Fruit fly (Drosophila melanogaster) whole organism, embryonic: ENCODE measurements around the gene cav.

ENCODE experiments used
- BtbVII ChIP-seq: fragments of 200-800 bp; sonication (Bioruptor generic); optimal IDR thresholded peaks from 3 replicates; lab custom pipeline; 2017; ENCODE audit warnings: missing biosample characterization, mild to moderate bottlenecking, missing genetic modification characterization
- CG1024 ChIP-seq: fragments of 200-800 bp; sonication (Bioruptor generic); IDR thresholded peaks from 2 replicates; pipeline ENCODE4 v1.3.6; 2022; ENCODE audit warnings: missing biosample characterization, missing genetic modification characterization
- CG10267 ChIP-seq: fragments of 200-800 bp; sonication (Bioruptor generic); optimal IDR thresholded peaks from 2 replicates; lab custom pipeline; 2018; ENCODE audit warnings: missing biosample characterization, mild to moderate bottlenecking, missing genetic modification characterization, moderate library complexity
- CG10462 ChIP-seq: fragments of 200-800 bp; sonication (Bioruptor generic); optimal IDR thresholded peaks from 2 replicates; lab custom pipeline; 2016; ENCODE audit warnings: missing biosample characterization, missing genetic modification characterization
- CG12744 ChIP-seq: fragments of 200-800 bp; sonication (Bioruptor generic); optimal IDR thresholded peaks from 2 replicates; lab custom pipeline; 2016; ENCODE audit warnings: missing biosample characterization, missing genetic modification characterization
- CG14014 ChIP-seq: fragments of 200-800 bp; sonication (Bioruptor generic); IDR thresholded peaks from 2 replicates; pipeline ENCODE4 v1.3.6; 2022; ENCODE audit warnings: missing biosample characterization, missing genetic modification characterization
- CG1647 ChIP-seq: fragments of 200-800 bp; sonication (Bioruptor generic); optimal IDR thresholded peaks from 3 replicates; lab custom pipeline; 2016; ENCODE audit warnings: missing biosample characterization, missing genetic modification characterization
- CG16779 ChIP-seq: fragments of 200-800 bp; sonication (Bioruptor generic); IDR thresholded peaks from 2 replicates; pipeline ENCODE4 v1.3.6; 2022; ENCODE audit warnings: missing biosample characterization, missing genetic modification characterization
- CG16815 ChIP-seq: fragments of 200-800 bp; sonication (Bioruptor generic); optimal IDR thresholded peaks from 3 replicates; lab custom pipeline; 2017; ENCODE audit warnings: missing biosample characterization, mild to moderate bottlenecking, missing genetic modification characterization
- CG17802 ChIP-seq: fragments of 200-800 bp; sonication (Bioruptor generic); optimal IDR thresholded peaks from 2 replicates; lab custom pipeline; 2018; ENCODE audit warnings: missing biosample characterization, mild to moderate bottlenecking, missing genetic modification characterization, moderate library complexity
- CG2712 ChIP-seq: fragments of 200-800 bp; optimal IDR thresholded peaks from 3 replicates; lab custom pipeline; 2019; ENCODE audit warnings: missing biosample characterization, mild to moderate bottlenecking, missing genetic modification characterization, moderate library complexity
- CG33557 ChIP-seq: fragments of 200-800 bp; sonication (Bioruptor generic); optimal IDR thresholded peaks from 2 replicates; lab custom pipeline; 2019; ENCODE audit warnings: missing biosample characterization, mild to moderate bottlenecking, missing genetic modification characterization, moderate library complexity
- CG3407 ChIP-seq: fragments of 200-800 bp; sonication (Bioruptor generic); optimal IDR thresholded peaks from 2 replicates; lab custom pipeline; 2018; ENCODE audit warnings: missing biosample characterization, mild to moderate bottlenecking, missing genetic modification characterization
- CG34224 ChIP-seq: fragments of 200-800 bp; sonication (Bioruptor generic); IDR thresholded peaks from 3 replicates; pipeline ENCODE4 v1.3.6; 2022; ENCODE audit warnings: missing biosample characterization, missing genetic modification characterization; ENCODE audit not compliant: partially characterized antibody
- CG43689 ChIP-seq: fragments of 200-800 bp; sonication (Bioruptor generic); IDR thresholded peaks from 2 replicates; pipeline ENCODE4 v1.3.6; 2022; ENCODE audit warnings: missing biosample characterization, missing genetic modification characterization
- CG4404 ChIP-seq: fragments of 200-800 bp; sonication (Bioruptor generic); IDR thresholded peaks from 2 replicates; pipeline ENCODE4 v1.3.6; 2022; ENCODE audit warnings: missing biosample characterization, missing genetic modification characterization
- CG4820 ChIP-seq: fragments of 200-800 bp; sonication (Bioruptor generic); optimal IDR thresholded peaks from 3 replicates; lab custom pipeline; 2016; ENCODE audit warnings: missing biosample characterization, missing genetic modification characterization
- CG7556 ChIP-seq: fragments of 200-800 bp; sonication (Bioruptor generic); optimal IDR thresholded peaks from 2 replicates; lab custom pipeline; 2017; ENCODE audit warnings: missing biosample characterization, mild to moderate bottlenecking, missing genetic modification characterization
- Dip2 ChIP-seq: fragments of 200-800 bp; sonication (Bioruptor generic); IDR thresholded peaks from 2 replicates; pipeline ENCODE4 v1.3.6; 2022; ENCODE audit warnings: missing biosample characterization, missing genetic modification characterization
- Dp ChIP-seq: fragments of 200-800 bp; sonication (Bioruptor generic); optimal IDR thresholded peaks from 2 replicates; lab custom pipeline; 2018; ENCODE audit warnings: missing biosample characterization, mild to moderate bottlenecking, missing genetic modification characterization, moderate library complexity
- E2f1 ChIP-seq: fragments of 200-800 bp; sonication (Bioruptor generic); IDR thresholded peaks from 2 replicates; pipeline ENCODE4 v1.3.6; 2022; ENCODE audit warnings: missing biosample characterization, missing genetic modification characterization
- E2f2 ChIP-seq: fragments of 200-800 bp; sonication (Bioruptor generic); IDR thresholded peaks from 2 replicates; pipeline ENCODE4 v1.3.6; 2022; ENCODE audit warnings: missing biosample characterization, missing genetic modification characterization
- Gug ChIP-seq: fragments of 200-800 bp; sonication (Bioruptor generic); IDR thresholded peaks from 4 replicates; pipeline ENCODE4 v1.3.6; 2022; ENCODE audit warnings: missing biosample characterization, missing genetic modification characterization
- HLH4C ChIP-seq: fragments of 200-800 bp; sonication (Bioruptor generic); IDR thresholded peaks from 3 replicates; pipeline ENCODE4 v1.3.6; 2022; ENCODE audit warnings: missing biosample characterization, missing genetic modification characterization; ENCODE audit not compliant: partially characterized antibody
- Hr51 ChIP-seq, 2 experiments: fragments of 200-800 bp; sonication (Bioruptor generic); optimal IDR thresholded peaks; 2 replicates in 1 of 2; 3 replicates in 1 of 2; lab custom pipeline; 2016 to 2018; ENCODE audit warnings: missing biosample characterization in 2 of 2, missing genetic modification characterization in 2 of 2, mild to moderate bottlenecking in 1 of 2, moderate library complexity in 1 of 2
- Hsf ChIP-seq: fragments of 200-800 bp; sonication (Bioruptor generic); optimal IDR thresholded peaks from 3 replicates; lab custom pipeline; 2016; ENCODE audit warnings: missing biosample characterization, missing genetic modification characterization
- Pdp1 ChIP-seq, 2 experiments: fragments of 200-800 bp; sonication (Bioruptor generic); optimal IDR thresholded peaks; 3 replicates each; lab custom pipeline; 2016; ENCODE audit warnings: missing biosample characterization in 2 of 2, missing genetic modification characterization in 2 of 2, mild to moderate bottlenecking in 1 of 2, moderate library complexity in 1 of 2
- Scr ChIP-seq: fragments of 200-800 bp; sonication (Bioruptor generic); IDR thresholded peaks from 2 replicates; pipeline ENCODE4 v1.3.6; 2022; ENCODE audit warnings: missing biosample characterization, missing genetic modification characterization; ENCODE audit not compliant: partially characterized antibody
- Xbp1 ChIP-seq: fragments of 200-800 bp; sonication (Bioruptor generic); optimal IDR thresholded peaks from 3 replicates; lab custom pipeline; 2016; ENCODE audit warnings: missing biosample characterization, mild to moderate bottlenecking, missing genetic modification characterization
- aop ChIP-seq: fragments of 200-800 bp; sonication (Bioruptor generic); IDR thresholded peaks from 2 replicates; pipeline ENCODE4 v1.3.6; 2022; ENCODE audit warnings: missing biosample characterization, missing genetic modification characterization
- bab2 ChIP-seq: fragments of 200-800 bp; sonication (Bioruptor generic); optimal IDR thresholded peaks from 2 replicates; lab custom pipeline; 2016; ENCODE audit warnings: missing biosample characterization, missing genetic modification characterization
- croc ChIP-seq: fragments of 200-800 bp; sonication (Bioruptor generic); conservative IDR thresholded peaks from 3 replicates; pipeline ENCODE4 v1.3.6; 2022; ENCODE audit warnings: missing biosample characterization, missing genetic modification characterization
- danr ChIP-seq: fragments of 200-800 bp; sonication (Bioruptor generic); IDR thresholded peaks from 2 replicates; pipeline ENCODE4 v1.3.6; 2022; ENCODE audit warnings: missing biosample characterization, missing genetic modification characterization
- disco-r ChIP-seq: fragments of 200-800 bp; sonication (Bioruptor generic); optimal IDR thresholded peaks from 2 replicates; lab custom pipeline; 2016; ENCODE audit warnings: missing biosample characterization, missing genetic modification characterization
- eyg ChIP-seq: fragments of 200-800 bp; sonication (Bioruptor generic); optimal IDR thresholded peaks from 3 replicates; lab custom pipeline; 2016; ENCODE audit warnings: missing biosample characterization, missing genetic modification characterization
- gfzf ChIP-seq: fragments of 200-800 bp; sonication (Bioruptor generic); optimal IDR thresholded peaks from 2 replicates; lab custom pipeline; 2016; ENCODE audit warnings: missing biosample characterization, mild to moderate bottlenecking, missing genetic modification characterization, moderate library complexity
- hb ChIP-seq: fragments of 200-800 bp; sonication (Bioruptor generic); IDR thresholded peaks from 3 replicates; pipeline ENCODE4 v1.3.6; 2022; ENCODE audit warnings: missing biosample characterization, missing genetic modification characterization; ENCODE audit not compliant: partially characterized antibody
- her ChIP-seq: fragments of 200-800 bp; sonication (Bioruptor generic); optimal IDR thresholded peaks from 2 replicates; lab custom pipeline; 2016; ENCODE audit warnings: missing biosample characterization, missing genetic modification characterization
- ind ChIP-seq: fragments of 200-800 bp; sonication (Bioruptor generic); optimal IDR thresholded peaks from 3 replicates; lab custom pipeline; 2016; ENCODE audit warnings: missing biosample characterization, missing genetic modification characterization
- kah ChIP-seq: fragments of 200-800 bp; sonication (Bioruptor generic); optimal IDR thresholded peaks from 2 replicates; lab custom pipeline; 2018; ENCODE audit warnings: missing biosample characterization, mild to moderate bottlenecking, missing genetic modification characterization
- kay ChIP-seq: fragments of 200-800 bp; sonication (Bioruptor generic); optimal IDR thresholded peaks from 2 replicates; lab custom pipeline; 2016; ENCODE audit warnings: missing biosample characterization, missing genetic modification characterization
- mam ChIP-seq: fragments of 200-800 bp; sonication (Bioruptor generic); optimal IDR thresholded peaks from 3 replicates; lab custom pipeline; 2016; ENCODE audit warnings: missing biosample characterization, missing genetic modification characterization
- nau ChIP-seq: fragments of 200-800 bp; sonication (Bioruptor generic); optimal IDR thresholded peaks from 3 replicates; lab custom pipeline; 2017; ENCODE audit warnings: missing biosample characterization, mild to moderate bottlenecking, missing genetic modification characterization, missing genetic modification reagents
- p53 ChIP-seq: fragments of 200-800 bp; sonication (Bioruptor generic); optimal IDR thresholded peaks from 2 replicates; lab custom pipeline; 2016; ENCODE audit warnings: missing biosample characterization, missing genetic modification characterization
- phol ChIP-seq: fragments of 200-800 bp; sonication (Bioruptor generic); optimal IDR thresholded peaks from 3 replicates; lab custom pipeline; 2018; ENCODE audit warnings: missing biosample characterization, mild to moderate bottlenecking, missing genetic modification characterization, moderate library complexity
- ranshi ChIP-seq: fragments of 200-800 bp; sonication (Bioruptor generic); IDR thresholded peaks from 2 replicates; pipeline ENCODE4 v1.3.6; 2022; ENCODE audit warnings: missing biosample characterization, missing genetic modification characterization
- rib ChIP-seq: fragments of 200-800 bp; sonication (Bioruptor generic); IDR thresholded peaks from 2 replicates; pipeline ENCODE4 v1.3.6; 2022; ENCODE audit warnings: missing biosample characterization, missing genetic modification characterization
- sens-2 ChIP-seq: fragments of 200-800 bp; sonication (Bioruptor generic); IDR thresholded peaks from 2 replicates; pipeline ENCODE4 v1.3.6; 2022; ENCODE audit warnings: missing biosample characterization, missing genetic modification characterization
- ssp ChIP-seq: fragments of 200-800 bp; sonication (Bioruptor generic); IDR thresholded peaks from 2 replicates; pipeline ENCODE4 v1.3.6; 2022; ENCODE audit warnings: missing biosample characterization, missing genetic modification characterization
- vfl ChIP-seq: fragments of 200-800 bp; sonication (Bioruptor generic); optimal IDR thresholded peaks from 2 replicates; lab custom pipeline; 2016; ENCODE audit warnings: missing biosample characterization, missing genetic modification characterization
- zen2 ChIP-seq: fragments of 200-800 bp; sonication (Bioruptor generic); IDR thresholded peaks from 3 replicates; pipeline ENCODE4 v1.3.6; 2022; ENCODE audit warnings: missing biosample characterization, missing genetic modification characterization; ENCODE audit not compliant: partially characterized antibody

The cav gene

dm6 chr3R:24252494-24252893, 31.6 kb downstream of the cav start, which contains the start of gene beta-PheRS (continued):
- peak; percentile 72 for TF ChIP-seq Xbp1 (GFP tag; lab: Kevin White, UChicago)
- TF ChIP-seq ind: no peak
- TF ChIP-seq CG12744 (GFP tag; lab: Kevin White, UChicago): no peak
- peak; percentile 3 for TF ChIP-seq CG16815 (GFP tag; lab: Kevin White, UChicago)
- TF ChIP-seq bab2 (GFP tag; lab: Kevin White, UChicago): peak; percentile 44
- TF ChIP-seq p53 (GFP tag; lab: Kevin White, UChicago): peak; percentile 43
- TF ChIP-seq Dip2 (GFP tag; lab: Robert Waterston, UW): no peak
- peak; percentile 84 for TF ChIP-seq HLH4C (GFP tag; lab: Robert Waterston, UW)
- TF ChIP-seq CG34224 (GFP tag; lab: Robert Waterston, UW): peak; percentile 91
- TF ChIP-seq Scr (GFP tag; lab: Robert Waterston, UW): peak; percentile 92
- no peak for TF ChIP-seq CG3407 (GFP tag; lab: Kevin White, UChicago)
- TF ChIP-seq zen2 (GFP tag; lab: Robert Waterston, UW): peak; percentile 89
- peak; percentile 56; the same call in 1 of the 2 replicates for TF ChIP-seq E2f2 (GFP tag; lab: Robert Waterston, UW)
- no peak for TF ChIP-seq sens-2 (GFP tag; lab: Robert Waterston, UW)
- peak in 1 of 2 experiments; percentile 42 for TF ChIP-seq Hr51 (GFP tag; optimal IDR thresholded peaks at IDR 0.05; lab: Kevin White, UChicago)
- TF ChIP-seq CG2712 (tag; lab: Kevin White, UChicago): peak; percentile 91
- TF ChIP-seq ssp (GFP tag; lab: Robert Waterston, UW): peak; percentile 98
- peak; percentile 96 for TF ChIP-seq rib (GFP tag; lab: Robert Waterston, UW)
- TF ChIP-seq CG43689 (GFP tag; lab: Robert Waterston, UW): no peak
- TF ChIP-seq kah: no peak
- TF ChIP-seq CG4820 (GFP tag; lab: Kevin White, UChicago): peak; percentile 31
- TF ChIP-seq kay: peak; percentile 41
- no peak for TF ChIP-seq CG33557
- TF ChIP-seq BtbVII (GFP tag; lab: Kevin White, UChicago): no peak
- TF ChIP-seq CG16779 (GFP tag; lab: Robert Waterston, UW): no peak
- no peak for TF ChIP-seq danr (GFP tag; lab: Robert Waterston, UW)
- no peak for TF ChIP-seq disco-r (GFP tag; lab: Kevin White, UChicago)
- TF ChIP-seq Hsf (GFP tag; lab: Kevin White, UChicago): peak; percentile 61
- peak; percentile 84 for TF ChIP-seq CG10267 (tag; lab: Kevin White, UChicago)
- TF ChIP-seq eyg: no peak
- no peak for TF ChIP-seq CG7556 (GFP tag; lab: Kevin White, UChicago)
- TF ChIP-seq mam (GFP tag; lab: Kevin White, UChicago): peak; percentile 66
- TF ChIP-seq aop (GFP tag; lab: Robert Waterston, UW): no peak
- TF ChIP-seq croc: no peak
- peak; percentile 95 for TF ChIP-seq CG17802
- TF ChIP-seq CG10462 (GFP tag; lab: Kevin White, UChicago): no peak
- TF ChIP-seq CG1024 (GFP tag; lab: Robert Waterston, UW): peak; percentile 70
- peak; percentile 75 for TF ChIP-seq CG14014 (GFP tag; lab: Robert Waterston, UW)
- peak; percentile 97 for TF ChIP-seq ranshi (GFP tag; lab: Robert Waterston, UW)
- TF ChIP-seq vfl (GFP tag; lab: Kevin White, UChicago): no peak
- peak; percentile 7; the same call in 1 of the 2 replicates for TF ChIP-seq E2f1 (GFP tag; lab: Robert Waterston, UW)
- no peak for TF ChIP-seq CG4404
- peak; percentile 78 for TF ChIP-seq hb (GFP tag; lab: Robert Waterston, UW)
- peak in 1 of 2 experiments; percentile 23 for TF ChIP-seq Pdp1 (GFP tag; optimal IDR thresholded peaks at IDR 0.05; lab: Kevin White, UChicago)
- TF ChIP-seq CG1647 (GFP tag; lab: Kevin White, UChicago): peak; percentile 57
- no peak for TF ChIP-seq nau (GFP tag; lab: Kevin White, UChicago)
- peak; percentile 62 for TF ChIP-seq her (GFP tag; lab: Kevin White, UChicago)
- peak; percentile 78 for TF ChIP-seq gfzf (GFP tag; lab: Kevin White, UChicago)
- TF ChIP-seq phol (tag; lab: Kevin White, UChicago): peak; percentile 68
- TF ChIP-seq Gug (GFP tag; lab: Robert Waterston, UW): peak; percentile 53; the same call in 1 of the 4 replicates
- peak; percentile 55 for TF ChIP-seq Dp
